Worm (Caenorhabditis elegans): ENCODE data around the gene C25D7.15.

Gene C25D7.15

ce11 chrV:15071015-15071810, 11.6 kb downstream of the C25D7.15 start, which contains the start of gene unc-76 (continued):
- no peak for TF ChIP-seq eor-1 (tag; optimal IDR thresholded peaks at IDR 0.05)
- no peak for TF ChIP-seq ztf-4 (tag; optimal IDR thresholded peaks at IDR 0.05)

DNA sequence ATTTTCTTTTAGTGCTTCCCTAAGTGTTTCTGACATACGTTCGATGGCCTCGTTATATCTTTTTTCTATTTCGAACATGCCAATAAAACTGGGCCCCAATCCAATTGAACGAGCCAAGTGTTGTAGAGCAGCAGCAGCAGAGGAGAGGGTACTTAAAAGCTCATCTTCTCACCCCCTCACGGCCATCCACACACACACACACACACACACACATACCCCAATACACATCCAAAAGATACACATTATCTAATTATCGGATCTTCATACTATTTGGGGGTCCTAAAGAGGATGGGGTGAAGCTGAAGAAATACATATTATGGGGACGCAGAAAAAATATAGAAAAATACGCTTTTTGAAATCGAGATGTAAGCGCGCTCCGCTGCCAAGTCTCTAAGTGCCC, 13.1 kb downstream of the C25D7.15 start:
- no peak for TF ChIP-seq unc-62 (GFP tag; optimal IDR thresholded peaks at IDR 0.05)
- no peak for TF ChIP-seq ceh-9 (tag; optimal IDR thresholded peaks at IDR 0.05)
- TF ChIP-seq nhr-77 (tag; optimal IDR thresholded peaks at IDR 0.05), result no peak
- no peak for TF ChIP-seq snpc-4 (tag; optimal IDR thresholded peaks at IDR 0.05)
- TF ChIP-seq nfya-1 (tag; optimal IDR thresholded peaks at IDR 0.05; ENCODE audit: insufficient read depth), result peak; percentile 6
- no peak for TF ChIP-seq pqm-1 (tag; optimal IDR thresholded peaks at IDR 0.05)
- no peak for TF ChIP-seq nhr-12 (tag; optimal IDR thresholded peaks at IDR 0.05)
- peak; percentile 78 for TF ChIP-seq egl-5 (tag; optimal IDR thresholded peaks at IDR 0.05)

DNA sequence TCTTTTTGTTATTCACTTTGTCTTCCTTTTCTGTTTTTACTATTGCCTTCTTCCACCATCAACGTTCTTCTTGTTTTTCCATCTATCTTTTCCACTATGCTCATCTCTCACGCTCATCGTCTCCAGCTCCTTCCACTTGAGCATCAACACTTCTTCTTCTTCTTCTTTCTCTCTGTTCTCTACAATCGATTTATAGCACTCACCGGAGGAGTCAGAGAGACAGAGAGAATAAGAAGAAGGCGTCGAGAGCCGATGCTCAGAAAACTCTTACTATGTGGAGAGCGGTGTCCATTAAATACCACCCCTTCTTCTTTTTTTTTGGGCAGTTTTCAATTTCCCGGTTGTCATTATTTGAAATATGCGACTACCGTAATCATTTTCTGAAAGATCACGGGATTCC, 15.3 kb downstream of the C25D7.15 start:
- TF ChIP-seq ZK546.5 (tag; optimal IDR thresholded peaks at IDR 0.05) (no peak), ceh-9 (tag; optimal IDR thresholded peaks at IDR 0.05) (no peak), fos-1 (tag; optimal IDR thresholded peaks at IDR 0.05) (no peak), nhr-25 (tag; optimal IDR thresholded peaks at IDR 0.05) (no peak), ceh-82 (tag; optimal IDR thresholded peaks at IDR 0.05) (no peak), nhr-23 (tag; optimal IDR thresholded peaks at IDR 0.05) (no peak), pha-4 (tag; optimal IDR thresholded peaks at IDR 0.05) (no peak), nhr-11 (tag; optimal IDR thresholded peaks at IDR 0.05) (no peak), eor-1 (tag; optimal IDR thresholded peaks at IDR 0.05) (no peak), nhr-77 (tag; optimal IDR thresholded peaks at IDR 0.05) (no peak), unc-39 (tag; optimal IDR thresholded peaks at IDR 0.05) (no peak), nhr-237 (tag; optimal IDR thresholded peaks at IDR 0.05) (no peak), mdl-1 (tag; optimal IDR thresholded peaks at IDR 0.05) (no peak), lsy-12 (tag; optimal IDR thresholded peaks at IDR 0.05) (no peak), skn-1 (tag; optimal IDR thresholded peaks at IDR 0.05) (no peak), fkh-2 (tag; optimal IDR thresholded peaks at IDR 0.05) (no peak), nhr-67 (tag; optimal IDR thresholded peaks at IDR 0.05) (no peak), ceh-16 (tag; optimal IDR thresholded peaks at IDR 0.05) (no peak), nhr-28 (tag; optimal IDR thresholded peaks at IDR 0.05) (no peak), hmg-11 (tag; optimal IDR thresholded peaks at IDR 0.05) (no peak), nhr-12 (tag; optimal IDR thresholded peaks at IDR 0.05) (no peak), tbx-2 (tag; optimal IDR thresholded peaks at IDR 0.05) (no peak), fkh-10 (GFP tag; optimal IDR thresholded peaks at IDR 0.05) (peak; percentile 26), lin-39 (tag; optimal IDR thresholded peaks at IDR 0.05) (peak; percentile 78), ztf-4 (tag; optimal IDR thresholded peaks at IDR 0.05) (no peak), nfya-1 (tag; optimal IDR thresholded peaks at IDR 0.05; ENCODE audit: insufficient read depth) (peak; percentile 51), lin-15B (tag; optimal IDR thresholded peaks at IDR 0.05) (peak; percentile 30), aly-2 (tag; optimal IDR thresholded peaks at IDR 0.05) (no peak), elt-1 (tag; optimal IDR thresholded peaks at IDR 0.05) (no peak), ama-1 (optimal IDR thresholded peaks at IDR 0.05) (no peak), egl-5 (tag; optimal IDR thresholded peaks at IDR 0.05) (peak; percentile 19), zag-1 (tag; optimal IDR thresholded peaks at IDR 0.05) (no peak), nhr-43 (tag; optimal IDR thresholded peaks at IDR 0.05; ENCODE audit: poor library complexity, severe bottlenecking) (no peak), daf-12 (tag; optimal IDR thresholded peaks at IDR 0.05) (no peak), egl-27 (tag; optimal IDR thresholded peaks at IDR 0.05) (no peak), unc-62 (GFP tag; optimal IDR thresholded peaks at IDR 0.05) (no peak), elt-3 (tag; optimal IDR thresholded peaks at IDR 0.05) (no peak), jun-1 (tag; optimal IDR thresholded peaks at IDR 0.05) (no peak), ztf-11 (tag; optimal IDR thresholded peaks at IDR 0.05) (no peak), sea-2 (GFP tag; optimal IDR thresholded peaks at IDR 0.05) (no peak), nhr-76 (tag; optimal IDR thresholded peaks at IDR 0.05) (no peak), elt-2 (tag; optimal IDR thresholded peaks at IDR 0.05) (no peak), R02D3.7 (tag; optimal IDR thresholded peaks at IDR 0.05) (no peak)

Data from whole organism, L3 larva.